Worm (Caenorhabditis elegans) whole organism, L2 larva: ENCODE data around the gene memb-2.

Experiments used
- C34F6.9 ChIP-seq: fragments of 150-350 bp; optimal IDR thresholded peaks from 2 replicates; lab custom pipeline; 2014; ENCODE audit warnings: missing biosample characterization, missing genetic modification characterization
- F13H6.1 ChIP-seq: sonication (generic microtip); optimal IDR thresholded peaks from 2 replicates; lab custom pipeline; 2016; ENCODE audit warnings: missing genetic modification characterization, missing compliant biosample characterization
- R02D3.7 ChIP-seq: fragments of 150-350 bp; optimal IDR thresholded peaks from 2 replicates; lab custom pipeline; 2014; ENCODE audit warnings: missing biosample characterization, missing genetic modification characterization
- Y55F3AM.14 ChIP-seq: fragments of 200-800 bp; sonication (Bioruptor generic); optimal IDR thresholded peaks from 2 replicates; lab custom pipeline; 2018; ENCODE audit warnings: mild to moderate bottlenecking, missing genetic modification characterization, missing compliant biosample characterization
- ZK546.5 ChIP-seq: sonication (generic microtip); optimal IDR thresholded peaks from 2 replicates; lab custom pipeline; 2017; ENCODE audit warnings: missing biosample characterization, missing genetic modification characterization
- alr-1 ChIP-seq: fragments of 150-350 bp; optimal IDR thresholded peaks from 2 replicates; lab custom pipeline; 2014; ENCODE audit warnings: missing biosample characterization, missing genetic modification characterization
- aly-2 ChIP-seq: fragments of 150-350 bp; optimal IDR thresholded peaks from 2 replicates; lab custom pipeline; 2014; ENCODE audit warnings: missing biosample characterization, missing genetic modification characterization
- ama-1 ChIP-seq: fragments of 150-350 bp; optimal IDR thresholded peaks from 2 replicates; lab custom pipeline; 2018; ENCODE audit warnings: inconsistent platforms
- blmp-1 ChIP-seq: sonication (generic microtip); optimal IDR thresholded peaks from 2 replicates; lab custom pipeline; 2017; ENCODE audit warnings: missing genetic modification characterization, mild to moderate bottlenecking, missing compliant biosample characterization, antibody characterized with exemption, moderate library complexity; ENCODE audit not compliant: insufficient read depth
- ceh-16 ChIP-seq: fragments of 150-350 bp; optimal IDR thresholded peaks from 2 replicates; lab custom pipeline; 2014; ENCODE audit warnings: missing biosample characterization, missing genetic modification characterization
- ceh-82 ChIP-seq: fragments of 150-350 bp; optimal IDR thresholded peaks from 2 replicates; lab custom pipeline; 2014; ENCODE audit warnings: missing biosample characterization, missing genetic modification characterization
- crh-2 ChIP-seq: sonication (generic microtip); optimal IDR thresholded peaks from 2 replicates; lab custom pipeline; 2017; ENCODE audit warnings: missing biosample characterization, missing genetic modification characterization
- dmd-4 ChIP-seq: sonication (generic microtip); optimal IDR thresholded peaks from 2 replicates; lab custom pipeline; 2017; ENCODE audit warnings: missing biosample characterization, missing genetic modification characterization
- egl-27 ChIP-seq: sonication (generic microtip); optimal IDR thresholded peaks from 3 replicates; lab custom pipeline; 2017; ENCODE audit warnings: missing biosample characterization, missing genetic modification reagents, missing genetic modification characterization
- elt-1 ChIP-seq: fragments of 150-350 bp; optimal IDR thresholded peaks from 2 replicates; lab custom pipeline; 2014; ENCODE audit warnings: missing biosample characterization, missing genetic modification characterization
- elt-3 ChIP-seq: sonication (generic microtip); optimal IDR thresholded peaks from 2 replicates; lab custom pipeline; 2017; ENCODE audit warnings: missing biosample characterization, missing genetic modification characterization
- fos-1 ChIP-seq: fragments of 150-350 bp; optimal IDR thresholded peaks from 2 replicates; lab custom pipeline; 2014; ENCODE audit warnings: missing biosample characterization, missing genetic modification characterization
- gmeb-1 ChIP-seq: fragments of 150-350 bp; optimal IDR thresholded peaks from 2 replicates; lab custom pipeline; 2014; ENCODE audit warnings: missing biosample characterization, missing genetic modification characterization
- lin-11 ChIP-seq: fragments of 150-350 bp; sonication (generic microtip); optimal IDR thresholded peaks from 2 replicates; lab custom pipeline; 2014; ENCODE audit warnings: missing biosample characterization, missing genetic modification characterization, inconsistent platforms, mixed read lengths
- lin-13 ChIP-seq: fragments of 150-350 bp; optimal IDR thresholded peaks from 2 replicates; lab custom pipeline; 2014; ENCODE audit warnings: missing biosample characterization, missing genetic modification reagents, missing genetic modification characterization
- lin-39 ChIP-seq: fragments of 150-350 bp; optimal IDR thresholded peaks from 2 replicates; lab custom pipeline; 2014; ENCODE audit warnings: missing biosample characterization, missing genetic modification reagents, missing genetic modification characterization
- lsy-2 ChIP-seq, 2 experiments: fragments of 150-350 bp in 1 of 2; sonication (generic microtip) in 1 of 2; optimal IDR thresholded peaks; 2 replicates each; lab custom pipeline; 2014 to 2017; ENCODE audit warnings: missing biosample characterization in 2 of 2, missing genetic modification characterization in 2 of 2
- mab-5 ChIP-seq: fragments of 150-350 bp; optimal IDR thresholded peaks from 2 replicates; lab custom pipeline; 2014; ENCODE audit warnings: missing biosample characterization, missing genetic modification characterization
- mbf-1 ChIP-seq: sonication (generic microtip); optimal IDR thresholded peaks from 2 replicates; lab custom pipeline; 2017; ENCODE audit warnings: missing biosample characterization, missing genetic modification characterization
- mdl-1 ChIP-seq, 2 experiments: fragments of 150-350 bp in 1 of 2; sonication (generic microtip) in 1 of 2; optimal IDR thresholded peaks; 2 replicates each; lab custom pipeline; 2017; ENCODE audit warnings: missing biosample characterization in 2 of 2, missing genetic modification characterization in 2 of 2
- nhr-10 ChIP-seq: sonication (generic microtip); optimal IDR thresholded peaks from 2 replicates; lab custom pipeline; 2017; ENCODE audit warnings: missing biosample characterization, missing genetic modification characterization
- nhr-11 ChIP-seq: fragments of 150-350 bp; optimal IDR thresholded peaks from 2 replicates; lab custom pipeline; 2014; ENCODE audit warnings: missing biosample characterization, missing genetic modification characterization
- nhr-12 ChIP-seq: fragments of 150-350 bp; optimal IDR thresholded peaks from 2 replicates; lab custom pipeline; 2014; ENCODE audit warnings: missing biosample characterization, missing genetic modification characterization
- nhr-129 ChIP-seq: fragments of 150-350 bp; optimal IDR thresholded peaks from 2 replicates; lab custom pipeline; 2014; ENCODE audit warnings: missing biosample characterization, missing genetic modification characterization
- nhr-21 ChIP-seq: fragments of 150-350 bp; optimal IDR thresholded peaks from 2 replicates; lab custom pipeline; 2014; ENCODE audit warnings: missing biosample characterization, missing genetic modification characterization
- nhr-23 ChIP-seq: fragments of 150-350 bp; optimal IDR thresholded peaks from 2 replicates; lab custom pipeline; 2014; ENCODE audit warnings: missing biosample characterization, missing genetic modification reagents, missing genetic modification characterization
- nhr-237 ChIP-seq: fragments of 150-350 bp; optimal IDR thresholded peaks from 2 replicates; lab custom pipeline; 2014; ENCODE audit warnings: missing biosample characterization, missing genetic modification characterization
- nhr-25 ChIP-seq: fragments of 150-350 bp; sonication (generic microtip); optimal IDR thresholded peaks from 3 replicates; lab custom pipeline; 2014; ENCODE audit warnings: missing biosample characterization, missing genetic modification characterization
- nhr-6 ChIP-seq: fragments of 150-350 bp; optimal IDR thresholded peaks from 2 replicates; lab custom pipeline; 2014; ENCODE audit warnings: missing biosample characterization, missing genetic modification characterization
- nhr-77 ChIP-seq: fragments of 150-350 bp; optimal IDR thresholded peaks from 2 replicates; lab custom pipeline; 2014; ENCODE audit warnings: missing biosample characterization, missing genetic modification characterization
- peb-1 ChIP-seq: fragments of 150-350 bp; optimal IDR thresholded peaks from 2 replicates; lab custom pipeline; 2014; ENCODE audit warnings: missing biosample characterization, missing genetic modification characterization
- sem-4 ChIP-seq: fragments of 150-350 bp; optimal IDR thresholded peaks from 2 replicates; lab custom pipeline; 2014; ENCODE audit warnings: missing biosample characterization, missing genetic modification reagents, missing genetic modification characterization
- skn-1 ChIP-seq: sonication (generic microtip); optimal IDR thresholded peaks from 2 replicates; lab custom pipeline; 2017; ENCODE audit warnings: missing biosample characterization, missing genetic modification characterization
- sma-3 ChIP-seq: sonication (generic microtip); optimal IDR thresholded peaks from 2 replicates; lab custom pipeline; 2016; ENCODE audit warnings: missing genetic modification reagents, missing genetic modification characterization, missing compliant biosample characterization
- sma-9 ChIP-seq, 2 experiments: fragments of 150-350 bp in 1 of 2; sonication (generic microtip) in 1 of 2; optimal IDR thresholded peaks; 2 replicates each; lab custom pipeline; 2014 to 2016; ENCODE audit warnings: missing genetic modification characterization in 2 of 2, mild to moderate bottlenecking in 1 of 2, missing biosample characterization in 1 of 2, missing compliant biosample characterization in 1 of 2, missing genetic modification reagents in 1 of 2, moderate library complexity in 1 of 2
- snpc-4 ChIP-seq: fragments of 150-350 bp; optimal IDR thresholded peaks from 2 replicates; lab custom pipeline; 2014; ENCODE audit warnings: missing biosample characterization, missing genetic modification characterization
- unc-39 ChIP-seq: fragments of 150-350 bp; optimal IDR thresholded peaks from 2 replicates; lab custom pipeline; 2014; ENCODE audit warnings: missing biosample characterization, missing genetic modification characterization
- unc-55 ChIP-seq: fragments of 150-350 bp; sonication (generic microtip); optimal IDR thresholded peaks from 3 replicates; lab custom pipeline; 2014; ENCODE audit warnings: missing biosample characterization, missing genetic modification reagents, missing genetic modification characterization
- unc-62 ChIP-seq: fragments of 150-350 bp; optimal IDR thresholded peaks from 2 replicates; lab custom pipeline; 2014; ENCODE audit warnings: missing biosample characterization, missing genetic modification reagents, missing genetic modification characterization
- zag-1 ChIP-seq: fragments of 150-350 bp; optimal IDR thresholded peaks from 2 replicates; lab custom pipeline; 2014; ENCODE audit warnings: missing biosample characterization, missing genetic modification characterization
- ztf-1 ChIP-seq: fragments of 200-800 bp; sonication (Bioruptor generic); conservative IDR thresholded peaks from 2 replicates; pipeline ENCODE4 v1.3.6; 2022; ENCODE audit warnings: missing genetic modification characterization, missing compliant biosample characterization
- ztf-11 ChIP-seq: sonication (generic microtip); optimal IDR thresholded peaks from 2 replicates; lab custom pipeline; 2017; ENCODE audit warnings: missing biosample characterization, missing genetic modification characterization
- ztf-4 ChIP-seq: fragments of 150-350 bp; optimal IDR thresholded peaks from 2 replicates; lab custom pipeline; 2014; ENCODE audit warnings: missing biosample characterization, missing genetic modification characterization

The memb-2 gene

DNA sequence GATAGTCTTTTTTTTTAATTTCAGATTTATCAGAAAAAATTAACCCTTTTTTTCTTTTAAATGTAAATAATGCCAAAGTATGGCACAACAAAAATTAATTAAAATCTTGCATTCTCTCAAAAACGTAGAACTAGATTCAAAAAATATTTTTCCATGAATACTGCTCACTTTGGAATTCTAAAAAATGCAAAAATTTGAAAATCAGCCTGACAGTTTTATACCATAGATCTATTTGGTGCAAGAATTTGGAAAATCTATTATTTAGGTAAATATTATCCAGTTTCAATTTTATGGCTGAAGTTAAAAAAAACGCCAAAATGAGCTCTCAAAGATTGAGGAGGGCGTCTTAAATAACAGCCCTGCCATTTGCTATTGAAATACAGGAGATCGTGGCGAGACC lies 40.3 kb downstream of the memb-2 start:
- no peak for TF ChIP-seq lsy-2 (tag; optimal IDR thresholded peaks at IDR 0.05; lab: Kevin White, UChicago)

DNA sequence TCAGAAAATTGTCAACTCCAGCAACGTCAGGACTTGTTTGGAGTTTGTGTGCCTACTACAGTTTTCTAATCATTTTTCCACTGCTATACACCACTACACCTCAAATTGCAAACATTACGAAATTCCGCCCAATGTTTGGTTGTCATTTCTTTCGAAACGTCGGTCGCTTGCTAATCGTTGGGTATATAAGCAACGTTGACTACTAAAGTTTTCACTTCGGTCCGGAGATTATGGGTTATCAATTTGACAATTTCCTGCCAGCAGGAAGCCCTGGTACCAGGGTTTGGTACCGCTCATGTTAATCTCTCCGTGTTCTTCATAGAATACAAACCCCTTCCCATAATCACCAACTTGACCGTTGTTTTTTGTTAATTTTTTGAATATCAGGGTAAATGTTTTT lies 43.9 kb downstream of the memb-2 start:
- TF ChIP-seq R02D3.7 (tag; lab: Kevin White, UChicago), result no peak
- no peak for TF ChIP-seq nhr-12 (tag; lab: Kevin White, UChicago)
- TF ChIP-seq unc-39 (tag; lab: Kevin White, UChicago), result no peak
- TF ChIP-seq nhr-6 (tag; lab: Kevin White, UChicago), result no peak
- TF ChIP-seq sma-3 (GFP tag; lab: Kevin White, UChicago), result peak; percentile 58
- no peak for TF ChIP-seq nhr-10 (tag; lab: Kevin White, UChicago)
- TF ChIP-seq F13H6.1 (tag; lab: Kevin White, UChicago), result peak; percentile 45
- no peak for TF ChIP-seq aly-2 (tag; lab: Kevin White, UChicago)
- no peak for TF ChIP-seq ztf-1 (GFP tag; lab: Robert Waterston, UW)
- no peak for TF ChIP-seq peb-1 (tag; lab: Kevin White, UChicago)
- no peak for TF ChIP-seq zag-1 (tag; lab: Kevin White, UChicago)
- peak; percentile 13 for TF ChIP-seq nhr-21 (tag; lab: Kevin White, UChicago)
- peak; percentile 41 for TF ChIP-seq sma-9 (GFP tag; optimal IDR thresholded peaks at IDR 0.05; lab: Kevin White, UChicago)
- no peak for TF ChIP-seq sma-9 (tag; optimal IDR thresholded peaks at IDR 0.05; lab: Kevin White, UChicago)
- peak; percentile 10 for TF ChIP-seq lin-13 (GFP tag; lab: Kevin White, UChicago)
- no peak for TF ChIP-seq nhr-23
- no peak for TF ChIP-seq ama-1
- TF ChIP-seq sem-4, result no peak
- TF ChIP-seq nhr-237 (tag; lab: Kevin White, UChicago), result no peak
- no peak for TF ChIP-seq mbf-1 (tag; lab: Kevin White, UChicago)
- TF ChIP-seq ztf-11 (tag; lab: Kevin White, UChicago), result no peak
- no peak for TF ChIP-seq unc-62 (GFP tag; lab: Kevin White, UChicago)
- TF ChIP-seq nhr-25, result no peak
- TF ChIP-seq nhr-129, result peak; percentile 75
- TF ChIP-seq lsy-2 (tag; optimal IDR thresholded peaks at IDR 0.05; lab: Kevin White, UChicago), result peak; percentile 33 to 37
- no peak for TF ChIP-seq lin-39
- no peak for TF ChIP-seq dmd-4 (tag; lab: Kevin White, UChicago)
- peak; percentile 62 for TF ChIP-seq gmeb-1
- TF ChIP-seq unc-55 (GFP tag; lab: Kevin White, UChicago), result no peak
- no peak for TF ChIP-seq ZK546.5 (tag; lab: Kevin White, UChicago)
- no peak for TF ChIP-seq ceh-82 (tag; lab: Kevin White, UChicago)
- TF ChIP-seq alr-1, result no peak
- no peak for TF ChIP-seq blmp-1 (tag; lab: Kevin White, UChicago)
- no peak for TF ChIP-seq Y55F3AM.14 (GFP tag; lab: Kevin White, UChicago)
- no peak for TF ChIP-seq elt-1 (tag; lab: Kevin White, UChicago)
- no peak for TF ChIP-seq mab-5 (tag; lab: Kevin White, UChicago)
- TF ChIP-seq snpc-4 (tag; lab: Kevin White, UChicago), result peak; percentile 97
- no peak for TF ChIP-seq egl-27 (tag; lab: Kevin White, UChicago)
- no peak for TF ChIP-seq ceh-16 (tag; lab: Kevin White, UChicago)
- no peak for TF ChIP-seq nhr-77 (tag; lab: Kevin White, UChicago)
- no peak for TF ChIP-seq ztf-4 (tag; lab: Kevin White, UChicago)
- peak; percentile 79 for TF ChIP-seq crh-2 (tag; lab: Kevin White, UChicago)
- no peak for TF ChIP-seq elt-3 (tag; lab: Kevin White, UChicago)
- no peak for TF ChIP-seq nhr-11 (tag; lab: Kevin White, UChicago)
- TF ChIP-seq mdl-1 (tag; optimal IDR thresholded peaks at IDR 0.05; lab: Kevin White, UChicago), result no peak
- no peak for TF ChIP-seq lin-11
- peak; percentile 13 for TF ChIP-seq skn-1 (tag; lab: Kevin White, UChicago)
- no peak for TF ChIP-seq C34F6.9 (tag; lab: Kevin White, UChicago)
- TF ChIP-seq fos-1, result peak; percentile 65
